Worm (Caenorhabditis elegans) whole organism, mixed stage, embryonic: Measurements from ENCODE around the gene col-89.

Experiments used
- bed-3 ChIP-seq: fragments of 200-800 bp; sonication (Bioruptor generic); optimal IDR thresholded peaks from 3 replicates; lab custom pipeline; 2018; ENCODE audit warnings: mild to moderate bottlenecking, missing genetic modification characterization, moderate library complexity, missing compliant biosample characterization
- ces-1 ChIP-seq: fragments of 150-350 bp; optimal IDR thresholded peaks from 2 replicates; lab custom pipeline; 2014; ENCODE audit warnings: missing biosample characterization, missing genetic modification reagents, missing genetic modification characterization
- elt-3 ChIP-seq: fragments of 150-350 bp; optimal IDR thresholded peaks from 2 replicates; lab custom pipeline; 2014; ENCODE audit warnings: missing biosample characterization, missing genetic modification characterization
- nhr-12 ChIP-seq: fragments of 150-350 bp; optimal IDR thresholded peaks from 2 replicates; lab custom pipeline; 2014; ENCODE audit warnings: missing biosample characterization, missing genetic modification characterization
- nhr-2 ChIP-seq: fragments of 150-350 bp; optimal IDR thresholded peaks from 2 replicates; lab custom pipeline; 2014; ENCODE audit warnings: missing biosample characterization, missing genetic modification characterization
- nhr-237 ChIP-seq: fragments of 150-350 bp; optimal IDR thresholded peaks from 2 replicates; lab custom pipeline; 2014; ENCODE audit warnings: missing biosample characterization, missing genetic modification characterization
- nhr-28 ChIP-seq: fragments of 150-350 bp; optimal IDR thresholded peaks from 2 replicates; lab custom pipeline; 2014; ENCODE audit warnings: missing biosample characterization, missing genetic modification characterization
- nhr-76 ChIP-seq: sonication (generic microtip); optimal IDR thresholded peaks from 2 replicates; lab custom pipeline; 2017; ENCODE audit warnings: missing biosample characterization, missing genetic modification characterization
- pha-4 ChIP-seq: fragments of 150-350 bp; optimal IDR thresholded peaks from 2 replicates; lab custom pipeline; 2018; ENCODE audit warnings: missing biosample characterization, missing genetic modification reagents, missing genetic modification characterization
- snpc-4 ChIP-seq: fragments of 150-350 bp; optimal IDR thresholded peaks from 2 replicates; lab custom pipeline; 2014; ENCODE audit warnings: missing biosample characterization, missing genetic modification characterization
- unc-39 ChIP-seq: fragments of 150-350 bp; optimal IDR thresholded peaks from 2 replicates; lab custom pipeline; 2014; ENCODE audit warnings: missing biosample characterization, missing genetic modification characterization
- unc-62 ChIP-seq: fragments of 150-350 bp; optimal IDR thresholded peaks from 2 replicates; lab custom pipeline; 2014; ENCODE audit warnings: missing biosample characterization, missing genetic modification reagents, missing genetic modification characterization
- zip-8 ChIP-seq: fragments of 150-350 bp; optimal IDR thresholded peaks from 2 replicates; lab custom pipeline; 2014; ENCODE audit warnings: missing biosample characterization, missing genetic modification characterization
- ztf-11 ChIP-seq: fragments of 150-350 bp; optimal IDR thresholded peaks from 2 replicates; lab custom pipeline; 2014; ENCODE audit warnings: missing biosample characterization, missing genetic modification characterization

DNA sequence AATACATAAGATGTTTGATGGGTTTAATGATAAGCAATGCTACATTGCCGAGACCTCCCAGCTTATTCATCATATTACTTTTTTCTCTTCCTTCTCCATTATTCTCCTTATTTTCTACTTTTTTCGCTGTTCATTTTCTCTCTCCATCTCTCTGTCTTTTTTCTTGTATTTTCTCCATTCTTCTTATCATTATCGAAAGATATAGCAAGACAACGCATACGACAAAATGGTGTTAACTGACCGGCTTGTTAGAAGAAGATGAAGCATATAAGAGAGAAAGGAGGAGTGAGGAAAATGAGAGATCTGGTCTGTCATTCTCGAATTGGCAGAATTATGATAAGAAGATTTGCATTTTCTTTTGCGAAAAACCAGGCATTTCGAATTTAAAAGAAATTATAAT lies 18.9 kb downstream of the col-89 start:
- no peak for TF ChIP-seq ces-1 (GFP tag; lab: Kevin White, UChicago)
- no peak for TF ChIP-seq unc-62 (GFP tag; lab: Kevin White, UChicago)
- no peak for TF ChIP-seq nhr-28 (tag; lab: Kevin White, UChicago)
- TF ChIP-seq snpc-4 (tag; lab: Kevin White, UChicago): no peak
- no peak for TF ChIP-seq ztf-11 (tag; lab: Kevin White, UChicago)
- TF ChIP-seq nhr-12 (tag; lab: Kevin White, UChicago): no peak
- no peak for TF ChIP-seq nhr-76 (tag; lab: Kevin White, UChicago)
- no peak for TF ChIP-seq unc-39 (tag; lab: Kevin White, UChicago)
- TF ChIP-seq pha-4: no peak
- no peak for TF ChIP-seq elt-3 (tag; lab: Kevin White, UChicago)
- TF ChIP-seq nhr-2 (tag; lab: Kevin White, UChicago): no peak
- TF ChIP-seq nhr-237: no peak
- no peak for TF ChIP-seq zip-8
- no peak for TF ChIP-seq bed-3 (GFP tag; lab: Kevin White, UChicago)
